Fruit fly (Drosophila melanogaster) whole organism, embryonic: ENCODE data around the gene CG17010.

Experiments
- B-H2 ChIP-seq: fragments of 200-800 bp; sonication (Bioruptor generic); optimal IDR thresholded peaks from 2 replicates; lab custom pipeline; 2018; ENCODE audit warnings: missing biosample characterization, mild to moderate bottlenecking, missing genetic modification characterization
- Bgb ChIP-seq: fragments of 200-800 bp; sonication (Bioruptor generic); IDR thresholded peaks from 2 replicates; pipeline ENCODE4 v1.3.6; 2022; ENCODE audit warnings: missing biosample characterization, missing genetic modification characterization; ENCODE audit not compliant: partially characterized antibody
- Blimp-1 ChIP-seq: fragments of 200-800 bp; sonication (Bioruptor generic); optimal IDR thresholded peaks from 3 replicates; lab custom pipeline; 2018; ENCODE audit warnings: missing biosample characterization, missing genetic modification characterization, mild to moderate bottlenecking, moderate library complexity, missing genetic modification reagents
- CG10462 ChIP-seq: fragments of 200-800 bp; sonication (Bioruptor generic); optimal IDR thresholded peaks from 2 replicates; lab custom pipeline; 2016; ENCODE audit warnings: missing biosample characterization, missing genetic modification characterization
- CG11093 ChIP-seq: fragments of 200-800 bp; sonication (Bioruptor generic); IDR thresholded peaks from 3 replicates; pipeline ENCODE4 v1.3.6; 2022; ENCODE audit warnings: missing biosample characterization, missing genetic modification characterization
- CG12071 ChIP-seq: fragments of 200-800 bp; sonication (Bioruptor generic); optimal IDR thresholded peaks from 3 replicates; lab custom pipeline; 2018; ENCODE audit warnings: missing biosample characterization, mild to moderate bottlenecking, missing genetic modification characterization
- CG12104 ChIP-seq: fragments of 200-800 bp; sonication (Bioruptor generic); optimal IDR thresholded peaks from 3 replicates; lab custom pipeline; 2016; ENCODE audit warnings: missing biosample characterization, missing genetic modification characterization
- CG14710 ChIP-seq: fragments of 200-800 bp; sonication (Bioruptor generic); optimal IDR thresholded peaks from 3 replicates; lab custom pipeline; 2019; ENCODE audit warnings: missing biosample characterization, mild to moderate bottlenecking, missing genetic modification characterization, moderate library complexity
- CG1603 ChIP-seq: fragments of 200-800 bp; sonication (Bioruptor generic); optimal IDR thresholded peaks from 2 replicates; lab custom pipeline; 2019; ENCODE audit warnings: missing biosample characterization, mild to moderate bottlenecking, missing genetic modification characterization, moderate library complexity
- CG18599 ChIP-seq: fragments of 200-800 bp; sonication (Bioruptor generic); optimal IDR thresholded peaks from 3 replicates; lab custom pipeline; 2017; ENCODE audit warnings: missing biosample characterization, missing genetic modification characterization, mild to moderate bottlenecking, moderate library complexity, missing genetic modification reagents
- CG34224 ChIP-seq: fragments of 200-800 bp; sonication (Bioruptor generic); IDR thresholded peaks from 3 replicates; pipeline ENCODE4 v1.3.6; 2022; ENCODE audit warnings: missing biosample characterization, missing genetic modification characterization; ENCODE audit not compliant: partially characterized antibody
- CG3847 ChIP-seq: fragments of 200-800 bp; sonication (Bioruptor generic); IDR thresholded peaks from 2 replicates; pipeline ENCODE4 v1.3.6; 2022; ENCODE audit warnings: missing biosample characterization, missing genetic modification characterization
- CG4707 ChIP-seq: fragments of 200-800 bp; sonication (Bioruptor generic); optimal IDR thresholded peaks from 2 replicates; lab custom pipeline; 2018; ENCODE audit warnings: missing biosample characterization, mild to moderate bottlenecking, missing genetic modification characterization, moderate library complexity
- CG8359 ChIP-seq: fragments of 200-800 bp; sonication (Bioruptor generic); optimal IDR thresholded peaks from 2 replicates; lab custom pipeline; 2017; ENCODE audit warnings: missing biosample characterization, mild to moderate bottlenecking, missing genetic modification characterization, borderline replicate concordance
- CG8388 ChIP-seq: fragments of 200-800 bp; sonication (Bioruptor generic); optimal IDR thresholded peaks from 2 replicates; lab custom pipeline; 2019; ENCODE audit warnings: missing biosample characterization, mild to moderate bottlenecking, missing genetic modification characterization, moderate library complexity
- CG9727 ChIP-seq: fragments of 200-800 bp; sonication (Bioruptor generic); optimal IDR thresholded peaks from 3 replicates; lab custom pipeline; 2017; ENCODE audit warnings: missing biosample characterization, mild to moderate bottlenecking, missing genetic modification characterization
- CG9817 ChIP-seq: fragments of 200-800 bp; sonication (Bioruptor generic); optimal IDR thresholded peaks from 2 replicates; lab custom pipeline; 2018; ENCODE audit warnings: missing biosample characterization, mild to moderate bottlenecking, missing genetic modification characterization, moderate library complexity
- Dip2 ChIP-seq: fragments of 200-800 bp; sonication (Bioruptor generic); IDR thresholded peaks from 2 replicates; pipeline ENCODE4 v1.3.6; 2022; ENCODE audit warnings: missing biosample characterization, missing genetic modification characterization
- E2f2 ChIP-seq: fragments of 200-800 bp; sonication (Bioruptor generic); IDR thresholded peaks from 2 replicates; pipeline ENCODE4 v1.3.6; 2022; ENCODE audit warnings: missing biosample characterization, missing genetic modification characterization
- Gsc ChIP-seq: fragments of 200-800 bp; sonication (Bioruptor generic); IDR thresholded peaks from 2 replicates; pipeline ENCODE4 v1.3.6; 2022; ENCODE audit warnings: missing biosample characterization, missing genetic modification characterization
- H2.0 ChIP-seq: fragments of 200-800 bp; sonication (Bioruptor generic); IDR thresholded peaks from 2 replicates; pipeline ENCODE4 v1.3.6; 2022; ENCODE audit warnings: missing biosample characterization, missing genetic modification characterization
- HLH54F ChIP-seq: fragments of 200-800 bp; sonication (Bioruptor generic); optimal IDR thresholded peaks from 3 replicates; lab custom pipeline; 2016; ENCODE audit warnings: missing biosample characterization, missing genetic modification characterization
- Lhr ChIP-seq: fragments of 200-800 bp; sonication (Bioruptor generic); optimal IDR thresholded peaks from 3 replicates; lab custom pipeline; 2017; ENCODE audit warnings: mild to moderate bottlenecking, missing biosample characterization, missing genetic modification reagents, missing genetic modification characterization
- MTF-1 ChIP-seq: fragments of 200-800 bp; sonication (Bioruptor generic); optimal IDR thresholded peaks from 2 replicates; lab custom pipeline; 2018; ENCODE audit warnings: missing biosample characterization, mild to moderate bottlenecking, missing genetic modification characterization, borderline replicate concordance
- Neu2 ChIP-seq: fragments of 200-800 bp; sonication (Bioruptor generic); optimal IDR thresholded peaks from 3 replicates; lab custom pipeline; 2016; ENCODE audit warnings: missing biosample characterization, missing genetic modification characterization, borderline replicate concordance
- Pdp1 ChIP-seq, 2 experiments: fragments of 200-800 bp; sonication (Bioruptor generic); optimal IDR thresholded peaks; 3 replicates each; lab custom pipeline; 2016; ENCODE audit warnings: missing biosample characterization in 2 of 2, missing genetic modification characterization in 2 of 2, mild to moderate bottlenecking in 1 of 2, moderate library complexity in 1 of 2
- Ptx1 ChIP-seq: fragments of 200-800 bp; sonication (Bioruptor generic); IDR thresholded peaks from 2 replicates; pipeline ENCODE4 v1.3.6; 2022; ENCODE audit warnings: missing biosample characterization, missing genetic modification characterization
- ac ChIP-seq: fragments of 200-800 bp; sonication (Bioruptor generic); optimal IDR thresholded peaks from 3 replicates; lab custom pipeline; 2017; ENCODE audit warnings: missing biosample characterization, mild to moderate bottlenecking, missing genetic modification characterization
- ap ChIP-seq: fragments of 200-800 bp; sonication (Bioruptor generic); IDR thresholded peaks from 2 replicates; pipeline ENCODE4 v1.3.6; 2022; ENCODE audit warnings: missing biosample characterization, missing genetic modification characterization
- cg ChIP-seq: fragments of 200-800 bp; sonication (Bioruptor generic); optimal IDR thresholded peaks from 3 replicates; lab custom pipeline; 2019; ENCODE audit warnings: missing biosample characterization, mild to moderate bottlenecking, missing genetic modification characterization, moderate library complexity
- chinmo ChIP-seq: fragments of 200-800 bp; sonication (Bioruptor generic); IDR thresholded peaks from 4 replicates; pipeline ENCODE4 v1.3.6; 2022; ENCODE audit warnings: missing biosample characterization, missing genetic modification characterization; ENCODE audit not compliant: partially characterized antibody
- chm ChIP-seq: fragments of 200-800 bp; sonication (Bioruptor generic); IDR thresholded peaks from 2 replicates; pipeline ENCODE4 v1.3.6; 2022; ENCODE audit warnings: missing biosample characterization, missing genetic modification characterization
- crp ChIP-seq, 2 experiments: fragments of 200-800 bp; sonication (Bioruptor generic); optimal IDR thresholded peaks; 2 replicates in 1 of 2; 3 replicates in 1 of 2; lab custom pipeline; 2017; ENCODE audit warnings: missing biosample characterization in 2 of 2, missing genetic modification characterization in 2 of 2, mild to moderate bottlenecking in 1 of 2, moderate library complexity in 1 of 2
- grn ChIP-seq: fragments of 200-800 bp; sonication (Bioruptor generic); optimal IDR thresholded peaks from 3 replicates; lab custom pipeline; 2017; ENCODE audit warnings: missing biosample characterization, missing genetic modification characterization
- gsb ChIP-seq: fragments of 200-800 bp; sonication (Bioruptor generic); IDR thresholded peaks from 2 replicates; pipeline ENCODE4 v1.3.6; 2022; ENCODE audit warnings: missing biosample characterization, missing genetic modification characterization
- lab ChIP-seq: fragments of 200-800 bp; sonication (Bioruptor generic); optimal IDR thresholded peaks from 3 replicates; lab custom pipeline; 2017; ENCODE audit warnings: missing biosample characterization, missing genetic modification characterization, mild to moderate bottlenecking, moderate library complexity, missing genetic modification reagents
- nmo ChIP-seq: fragments of 200-800 bp; sonication (Bioruptor generic); optimal IDR thresholded peaks from 2 replicates; lab custom pipeline; 2018; ENCODE audit warnings: missing biosample characterization, mild to moderate bottlenecking, missing genetic modification characterization, moderate library complexity
- odd ChIP-seq: fragments of 200-800 bp; sonication (Bioruptor generic); optimal IDR thresholded peaks from 2 replicates; lab custom pipeline; 2017; ENCODE audit warnings: missing biosample characterization, mild to moderate bottlenecking, missing genetic modification characterization
- prd ChIP-seq, 3 experiments: fragments of >200 bp in 2 of 3; fragments of 200-800 bp in 1 of 3; sonication (Bioruptor generic) in 1 of 3; optimal IDR thresholded peaks in 2 of 3; IDR thresholded peaks in 1 of 3; 2 replicates in 2 of 3; 3 replicates in 1 of 3; pipeline versions ENCODE4 v1.3.6 to Lab custom; 2017 to 2022; ENCODE audit warnings: missing biosample characterization in 1 of 3, missing genetic modification characterization in 1 of 3
- pros ChIP-seq: fragments of 200-800 bp; sonication (Bioruptor generic); optimal IDR thresholded peaks from 3 replicates; lab custom pipeline; 2019; ENCODE audit warnings: missing biosample characterization, mild to moderate bottlenecking, missing genetic modification characterization, moderate library complexity
- pzg ChIP-seq: fragments of 200-800 bp; sonication (Bioruptor generic); optimal IDR thresholded peaks from 3 replicates; lab custom pipeline; 2018; ENCODE audit warnings: missing biosample characterization, mild to moderate bottlenecking, missing genetic modification characterization, moderate library complexity
- ro ChIP-seq: fragments of 200-800 bp; sonication (Bioruptor generic); IDR thresholded peaks from 2 replicates; pipeline ENCODE4 v1.3.6; 2022; ENCODE audit warnings: missing biosample characterization, missing genetic modification characterization
- row ChIP-seq: fragments of 200-800 bp; sonication (Bioruptor generic); IDR thresholded peaks from 3 replicates; pipeline ENCODE4 v1.3.6; 2022; ENCODE audit warnings: missing biosample characterization, missing genetic modification characterization
- tgo ChIP-seq: fragments of 200-800 bp; sonication (Bioruptor generic); IDR thresholded peaks from 3 replicates; pipeline ENCODE4 v1.3.6; 2022; ENCODE audit warnings: missing biosample characterization, missing genetic modification characterization
- tio ChIP-seq: fragments of 200-800 bp; sonication (Bioruptor generic); optimal IDR thresholded peaks from 2 replicates; lab custom pipeline; 2017; ENCODE audit warnings: missing biosample characterization, missing genetic modification characterization, inconsistent platforms
- unc-4 ChIP-seq: fragments of 200-800 bp; sonication (Bioruptor generic); IDR thresholded peaks from 2 replicates; pipeline ENCODE4 v1.3.6; 2022; ENCODE audit warnings: missing biosample characterization, missing genetic modification characterization; ENCODE audit not compliant: partially characterized antibody
- yki ChIP-seq: fragments of >200 bp; optimal IDR thresholded peaks from 3 replicates; lab custom pipeline; 2018
- zfh1 ChIP-seq: fragments of 200-800 bp; sonication (Bioruptor generic); IDR thresholded peaks from 3 replicates; pipeline ENCODE4 v1.3.6; 2022; ENCODE audit warnings: missing biosample characterization, missing genetic modification characterization
- zfh2 ChIP-seq: fragments of 200-800 bp; sonication (Bioruptor generic); optimal IDR thresholded peaks from 2 replicates; lab custom pipeline; 2016; ENCODE audit warnings: missing biosample characterization, missing genetic modification characterization

CG17010 gene

dm6 chr2L:12350880-12351279 lies 5.4 kb upstream of the CG17010 start (continued):
- TF ChIP-seq Ptx1, result peak; percentile 48
- TF ChIP-seq Pdp1 (GFP tag; optimal IDR thresholded peaks at IDR 0.05; lab: Kevin White, UChicago), result peak; percentile 14 to 40
- no peak for TF ChIP-seq CG9817
- TF ChIP-seq Dip2, result no peak
- peak; percentile 10 for TF ChIP-seq CG12071 (GFP tag; lab: Kevin White, UChicago)
- no peak for TF ChIP-seq gsb (GFP tag; lab: Robert Waterston, UW)
- no peak for TF ChIP-seq CG12104
- peak; percentile 24 for TF ChIP-seq CG8388 (GFP tag; lab: Kevin White, UChicago)
- TF ChIP-seq chinmo (GFP tag; lab: Robert Waterston, UW), result no peak
- peak; percentile 2 for TF ChIP-seq CG4707 (GFP tag; lab: Kevin White, UChicago)
- 0 out of 2 replicates have a peak, but pooled peaks have one; percentile 12 for TF ChIP-seq E2f2
- TF ChIP-seq H2.0, result peak; percentile 33; the same call in 1 of the 2 replicates
- no peak for TF ChIP-seq yki (lab: Kevin White, UChicago)
- TF ChIP-seq ap (GFP tag; lab: Robert Waterston, UW), result peak; percentile 50; the same call in 1 of the 2 replicates
- TF ChIP-seq B-H2 (GFP tag; lab: Kevin White, UChicago), result no peak
- no peak for TF ChIP-seq lab
- TF ChIP-seq CG14710 (tag; lab: Kevin White, UChicago), result peak; percentile 44
- peak; percentile 47; the same call in 2 of the 3 replicates for TF ChIP-seq tgo (GFP tag; lab: Robert Waterston, UW)
- peak; percentile 59; the same call in 1 of the 2 replicates for TF ChIP-seq chm (GFP tag; lab: Robert Waterston, UW)
- TF ChIP-seq ac, result no peak
- TF ChIP-seq Blimp-1 (GFP tag; lab: Kevin White, UChicago), result peak; percentile 48
- TF ChIP-seq Lhr (GFP tag; lab: Kevin White, UChicago), result no peak
- TF ChIP-seq CG3847 (GFP tag; lab: Robert Waterston, UW), result 0 out of 2 replicates have a peak, but pooled peaks have one; percentile 10
- no peak for TF ChIP-seq unc-4 (GFP tag; lab: Robert Waterston, UW)
- no peak for TF ChIP-seq pros (GFP tag; lab: Kevin White, UChicago)
- peak; percentile 34 for TF ChIP-seq CG10462 (GFP tag; lab: Kevin White, UChicago)
- TF ChIP-seq CG9727, result peak; percentile 47
- TF ChIP-seq crp (GFP tag; optimal IDR thresholded peaks at IDR 0.05; lab: Kevin White, UChicago), result no peak
- TF ChIP-seq zfh1, result peak; percentile 90
- no peak for TF ChIP-seq prd (optimal IDR thresholded peaks at IDR 0.05; lab: Kevin White, UChicago)
- peak; percentile 88 for TF ChIP-seq prd (GFP tag; IDR thresholded peaks at IDR 0.05; lab: Robert Waterston, UW)
- no peak for TF ChIP-seq grn (GFP tag; lab: Kevin White, UChicago)
- TF ChIP-seq CG34224, result no peak
- TF ChIP-seq Bgb, result no peak
- peak; percentile 75 for TF ChIP-seq row (GFP tag; lab: Robert Waterston, UW)
- peak; percentile 84 for TF ChIP-seq CG1603 (tag; lab: Kevin White, UChicago)
- no peak for TF ChIP-seq zfh2 (GFP tag; lab: Kevin White, UChicago)
- TF ChIP-seq odd (GFP tag; lab: Kevin White, UChicago), result no peak
- no peak for TF ChIP-seq tio (GFP tag; lab: Kevin White, UChicago)
- peak; percentile 57 for TF ChIP-seq Neu2 (GFP tag; lab: Kevin White, UChicago)
- TF ChIP-seq CG18599, result no peak
- no peak for TF ChIP-seq Gsc (GFP tag; lab: Robert Waterston, UW)
- peak; percentile 55 for TF ChIP-seq cg (GFP tag; lab: Kevin White, UChicago)
- no peak for TF ChIP-seq pzg
- no peak for TF ChIP-seq HLH54F (GFP tag; lab: Kevin White, UChicago)
- TF ChIP-seq ro (GFP tag; lab: Robert Waterston, UW), result no peak; the same call in 1 of the 2 replicates
- no peak for TF ChIP-seq CG8359 (GFP tag; lab: Kevin White, UChicago)
- peak; percentile 44 for TF ChIP-seq nmo (GFP tag; lab: Kevin White, UChicago)
- TF ChIP-seq CG11093 (GFP tag; lab: Robert Waterston, UW), result no peak; the same call in 2 of the 3 replicates
- TF ChIP-seq MTF-1 (GFP tag; lab: Kevin White, UChicago), result no peak
